Worm (Caenorhabditis elegans) whole organism, L3 larva: ENCODE data around the gene Y11D7A.9.
"Not testable (repeated sequence)": the region's sequence is repeated elsewhere in the genome, so short reads cannot be mapped to it uniquely, and the experiment has no call there.

Experiments used
- ZK546.5 ChIP-seq: sonication (generic microtip); optimal IDR thresholded peaks from 2 replicates; lab custom pipeline; 2017; ENCODE audit warnings: missing biosample characterization, missing genetic modification characterization
- aly-2 ChIP-seq: fragments of 150-350 bp; optimal IDR thresholded peaks from 2 replicates; lab custom pipeline; 2014; ENCODE audit warnings: missing biosample characterization, missing genetic modification characterization
- ama-1 ChIP-seq: fragments of 150-350 bp; optimal IDR thresholded peaks from 2 replicates; lab custom pipeline; 2018
- ceh-28 ChIP-seq: fragments of 150-350 bp; optimal IDR thresholded peaks from 2 replicates; lab custom pipeline; 2014; ENCODE audit warnings: missing biosample characterization, missing genetic modification reagents, missing genetic modification characterization
- ceh-82 ChIP-seq: fragments of 150-350 bp; optimal IDR thresholded peaks from 2 replicates; lab custom pipeline; 2014; ENCODE audit warnings: missing biosample characterization, missing genetic modification characterization
- egl-27 ChIP-seq: sonication (generic microtip); optimal IDR thresholded peaks from 4 replicates; lab custom pipeline; 2017; ENCODE audit warnings: missing biosample characterization, missing genetic modification reagents, missing genetic modification characterization
- elt-2 ChIP-seq: sonication (generic microtip); optimal IDR thresholded peaks from 2 replicates; lab custom pipeline; 2016; ENCODE audit warnings: missing genetic modification reagents, mild to moderate bottlenecking, missing genetic modification characterization, missing compliant biosample characterization
- eor-1 ChIP-seq, 2 experiments: fragments of 150-350 bp; optimal IDR thresholded peaks; 2 replicates each; lab custom pipeline; 2014 to 2018; ENCODE audit warnings: missing biosample characterization in 2 of 2, missing genetic modification characterization in 2 of 2
- fkh-10 ChIP-seq: sonication (generic microtip); optimal IDR thresholded peaks from 2 replicates; lab custom pipeline; 2017; ENCODE audit warnings: missing biosample characterization, missing genetic modification reagents, missing genetic modification characterization
- fkh-2 ChIP-seq: fragments of 150-350 bp; optimal IDR thresholded peaks from 2 replicates; lab custom pipeline; 2014; ENCODE audit warnings: missing biosample characterization, missing genetic modification reagents, missing genetic modification characterization
- fos-1 ChIP-seq: fragments of 150-350 bp; optimal IDR thresholded peaks from 2 replicates; lab custom pipeline; 2014; ENCODE audit warnings: missing biosample characterization, missing genetic modification characterization
- jun-1 ChIP-seq: fragments of 150-350 bp; optimal IDR thresholded peaks from 2 replicates; lab custom pipeline; 2014; ENCODE audit warnings: missing biosample characterization, missing genetic modification reagents, missing genetic modification characterization
- lin-15B ChIP-seq: fragments of 150-350 bp; optimal IDR thresholded peaks from 2 replicates; lab custom pipeline; 2014; ENCODE audit warnings: missing biosample characterization, missing genetic modification characterization
- lin-39 ChIP-seq: fragments of 150-350 bp; optimal IDR thresholded peaks from 2 replicates; lab custom pipeline; 2018; ENCODE audit warnings: missing biosample characterization, missing genetic modification reagents, missing genetic modification characterization
- lsy-12 ChIP-seq: sonication (generic microtip); optimal IDR thresholded peaks from 2 replicates; lab custom pipeline; 2016; ENCODE audit warnings: mild to moderate bottlenecking, missing genetic modification characterization, missing compliant biosample characterization
- mdl-1 ChIP-seq: fragments of 150-350 bp; optimal IDR thresholded peaks from 2 replicates; lab custom pipeline; 2014; ENCODE audit warnings: missing biosample characterization, missing genetic modification characterization
- mml-1 ChIP-seq: fragments of 150-350 bp; sonication (generic microtip); optimal IDR thresholded peaks from 3 replicates; lab custom pipeline; 2014; ENCODE audit warnings: missing biosample characterization, missing genetic modification characterization
- nfya-1 ChIP-seq: sonication (generic microtip); optimal IDR thresholded peaks from 2 replicates; lab custom pipeline; 2017; ENCODE audit warnings: missing genetic modification characterization, mild to moderate bottlenecking, missing compliant biosample characterization, antibody characterized with exemption, moderate library complexity; ENCODE audit not compliant: insufficient read depth
- nhr-11 ChIP-seq: fragments of 150-350 bp; optimal IDR thresholded peaks from 2 replicates; lab custom pipeline; 2014; ENCODE audit warnings: missing biosample characterization, missing genetic modification characterization
- nhr-12 ChIP-seq: fragments of 150-350 bp; optimal IDR thresholded peaks from 2 replicates; lab custom pipeline; 2014; ENCODE audit warnings: missing biosample characterization, missing genetic modification characterization
- nhr-23 ChIP-seq: fragments of 150-350 bp; optimal IDR thresholded peaks from 2 replicates; lab custom pipeline; 2014; ENCODE audit warnings: missing biosample characterization, missing genetic modification reagents, missing genetic modification characterization
- nhr-237 ChIP-seq: fragments of 150-350 bp; optimal IDR thresholded peaks from 2 replicates; lab custom pipeline; 2014; ENCODE audit warnings: missing biosample characterization, missing genetic modification characterization
- nhr-25 ChIP-seq: sonication (generic microtip); optimal IDR thresholded peaks from 2 replicates; lab custom pipeline; 2017; ENCODE audit warnings: missing biosample characterization, missing genetic modification characterization
- nhr-43 ChIP-seq: sonication (generic microtip); optimal IDR thresholded peaks from 2 replicates; lab custom pipeline; 2016; ENCODE audit warnings: mild to moderate bottlenecking, missing genetic modification characterization, missing compliant biosample characterization; ENCODE audit not compliant: poor library complexity, severe bottlenecking
- pha-4 ChIP-seq: fragments of 150-350 bp; optimal IDR thresholded peaks from 2 replicates; lab custom pipeline; 2014; ENCODE audit warnings: missing biosample characterization, missing genetic modification reagents, missing genetic modification characterization
- pqm-1 ChIP-seq: fragments of 150-350 bp; optimal IDR thresholded peaks from 2 replicates; lab custom pipeline; 2017; ENCODE audit warnings: missing biosample characterization, missing genetic modification characterization, inconsistent platforms
- sea-2 ChIP-seq: fragments of 150-350 bp; sonication (generic microtip); optimal IDR thresholded peaks from 4 replicates; lab custom pipeline; 2014; ENCODE audit warnings: missing biosample characterization, missing genetic modification reagents, missing genetic modification characterization
- skn-1 ChIP-seq: fragments of 150-350 bp; optimal IDR thresholded peaks from 2 replicates; lab custom pipeline; 2014; ENCODE audit warnings: missing biosample characterization, missing genetic modification characterization
- snpc-4 ChIP-seq: fragments of 150-350 bp; optimal IDR thresholded peaks from 2 replicates; lab custom pipeline; 2014; ENCODE audit warnings: missing biosample characterization, missing genetic modification characterization
- tbx-2 ChIP-seq: sonication (generic microtip); optimal IDR thresholded peaks from 2 replicates; lab custom pipeline; 2016; ENCODE audit warnings: mild to moderate bottlenecking, missing genetic modification characterization, missing compliant biosample characterization
- unc-39 ChIP-seq: sonication (generic microtip); optimal IDR thresholded peaks from 4 replicates; lab custom pipeline; 2017; ENCODE audit warnings: missing biosample characterization, missing genetic modification characterization
- unc-62 ChIP-seq: fragments of 150-350 bp; sonication (generic microtip); optimal IDR thresholded peaks from 4 replicates; lab custom pipeline; 2014; ENCODE audit warnings: missing biosample characterization, missing genetic modification reagents, missing genetic modification characterization
- zag-1 ChIP-seq: fragments of 150-350 bp; optimal IDR thresholded peaks from 2 replicates; lab custom pipeline; 2014; ENCODE audit warnings: missing biosample characterization, missing genetic modification characterization
- ztf-11 ChIP-seq: fragments of 150-350 bp; optimal IDR thresholded peaks from 2 replicates; lab custom pipeline; 2014; ENCODE audit warnings: missing biosample characterization, missing genetic modification characterization

Gene Y11D7A.9

ce11 chrIV:9260334-9260733, 4.4 kb upstream of the Y11D7A.9 start:
- TF ChIP-seq sea-2 (GFP tag; lab: Kevin White, UChicago) (no peak), nhr-23 (tag; lab: Kevin White, UChicago) (peak; percentile 34), lsy-12 (tag; lab: Kevin White, UChicago) (no peak), nhr-11 (tag; lab: Kevin White, UChicago) (no peak), lin-15B (peak; percentile 41), ama-1 (lab: Kevin White, UChicago) (peak; percentile 4)

- TF ChIP-seq skn-1 (tag; lab: Kevin White, UChicago) (peak; percentile 87), snpc-4 (tag; lab: Kevin White, UChicago) (no peak)
Measured at ce11 chrIV:9259687-9260086, 3.8 kb upstream of the Y11D7A.9 start, which contains the start of gene Y11D7A.10. Gene Y11D7A.10 (minus strand): TSS chrIV:9259768.

ce11 chrIV:9258547-9258946, 2.6 kb upstream of the Y11D7A.9 start:
- no peak for TF ChIP-seq fos-1 (tag; lab: Kevin White, UChicago)
- TF ChIP-seq nhr-23 (tag; lab: Kevin White, UChicago): peak; percentile 14
- TF ChIP-seq pha-4 (tag; lab: Kevin White, UChicago): no peak
- TF ChIP-seq nhr-237: no peak
- TF ChIP-seq ztf-11 (tag; lab: Kevin White, UChicago): no peak
- TF ChIP-seq nhr-43: peak; percentile 52
- TF ChIP-seq mml-1: no peak
- TF ChIP-seq nhr-25: peak; percentile 56
- TF ChIP-seq ama-1 (lab: Kevin White, UChicago): peak; percentile 89
- peak; percentile 13 for TF ChIP-seq tbx-2 (tag; lab: Kevin White, UChicago)
- TF ChIP-seq ceh-28 (tag; lab: Kevin White, UChicago): no peak
- TF ChIP-seq elt-2 (tag; lab: Kevin White, UChicago): no peak

- TF ChIP-seq egl-27 (tag; lab: Kevin White, UChicago): no peak
- no peak for TF ChIP-seq mdl-1 (tag; lab: Kevin White, UChicago)
- no peak for TF ChIP-seq ZK546.5 (tag; lab: Kevin White, UChicago)
- TF ChIP-seq lin-39 (tag; lab: Kevin White, UChicago): no peak
- no peak for TF ChIP-seq fkh-2 (tag; lab: Kevin White, UChicago)
- TF ChIP-seq jun-1: no peak
- no peak for TF ChIP-seq unc-62
- TF ChIP-seq tbx-2 (tag; lab: Kevin White, UChicago): no peak
- TF ChIP-seq ceh-82 (tag; lab: Kevin White, UChicago): no peak
- TF ChIP-seq nhr-12 (tag; lab: Kevin White, UChicago): no peak
Measured at ce11 chrIV:9256865-9257264, 948 bp upstream of the Y11D7A.9 start.

ce11 chrIV:9251079-9251478, 4.8 kb downstream of the Y11D7A.9 start, which contains the start of gene Y11D7A.8:
Gene Y11D7A.8 (plus strand): TSS chrIV:9251379.
- TF ChIP-seq pqm-1: no peak
- no peak for TF ChIP-seq lin-39 (tag; lab: Kevin White, UChicago)
- no peak for TF ChIP-seq zag-1
- no peak for TF ChIP-seq skn-1 (tag; lab: Kevin White, UChicago)
- TF ChIP-seq nhr-237: no peak
- TF ChIP-seq aly-2 (tag; lab: Kevin White, UChicago): no peak
- no peak for TF ChIP-seq tbx-2 (tag; lab: Kevin White, UChicago)
- no peak for TF ChIP-seq nhr-11 (tag; lab: Kevin White, UChicago)
- no peak for TF ChIP-seq lsy-12 (tag; lab: Kevin White, UChicago)
- no peak for TF ChIP-seq sea-2 (GFP tag; lab: Kevin White, UChicago)
- no peak for TF ChIP-seq nfya-1 (tag; lab: Kevin White, UChicago)
- TF ChIP-seq eor-1 (tag; optimal IDR thresholded peaks at IDR 0.05; lab: Kevin White, UChicago): no peak
- no peak for TF ChIP-seq mml-1
- no peak for TF ChIP-seq unc-39 (tag; lab: Kevin White, UChicago)

ce11 chrIV:9249219-9249618, 6.7 kb downstream of the Y11D7A.9 start, which contains the start of gene Y11D7A.7:
Gene Y11D7A.7 (plus strand): TSS chrIV:9249519.
- TF ChIP-seq elt-2 (tag; lab: Kevin White, UChicago); lin-39 (tag; lab: Kevin White, UChicago); fkh-10: not testable (repeated sequence)
